Worm (Caenorhabditis elegans) whole organism, young adult: ENCODE results near the gene C05D12.5.

Source experiments
- B0019.2 ChIP-seq: fragments of 200-800 bp; sonication (Bioruptor generic); conservative IDR thresholded peaks from 2 replicates; pipeline ENCODE4 v1.3.6; 2022; ENCODE audit warnings: missing genetic modification reagents, missing genetic modification characterization, missing compliant biosample characterization
- C06A6.2 ChIP-seq: fragments of 200-800 bp; sonication (Bioruptor generic); conservative IDR thresholded peaks from 2 replicates; pipeline ENCODE4 v1.3.6; 2022; ENCODE audit warnings: missing genetic modification characterization, missing compliant biosample characterization
- C17E4.6 ChIP-seq: fragments of 200-800 bp; sonication (Bioruptor generic); IDR thresholded peaks from 2 replicates; pipeline ENCODE4 v1.3.6; 2022; ENCODE audit warnings: missing genetic modification reagents, missing genetic modification characterization, missing compliant biosample characterization
- F33H1.4 ChIP-seq: fragments of 200-800 bp; sonication (Bioruptor generic); IDR thresholded peaks from 2 replicates; pipeline ENCODE4 v1.3.6; 2022; ENCODE audit warnings: missing genetic modification reagents, missing genetic modification characterization, missing compliant biosample characterization
- F52B5.7 ChIP-seq: sonication (generic microtip); optimal IDR thresholded peaks from 2 replicates; lab custom pipeline; 2016; ENCODE audit warnings: mild to moderate bottlenecking, missing genetic modification characterization, missing compliant biosample characterization
- F55B11.4 ChIP-seq: sonication (generic microtip); optimal IDR thresholded peaks from 2 replicates; lab custom pipeline; 2016; ENCODE audit warnings: missing compliant biosample characterization, missing genetic modification characterization, borderline replicate concordance; ENCODE audit not compliant: insufficient read depth
- F57C9.4 ChIP-seq: sonication (generic microtip); optimal IDR thresholded peaks from 2 replicates; lab custom pipeline; 2017; ENCODE audit warnings: mild to moderate bottlenecking, missing genetic modification characterization, missing compliant biosample characterization
- K12H6.12 ChIP-seq: fragments of 200-800 bp; sonication (Bioruptor generic); optimal IDR thresholded peaks from 2 replicates; lab custom pipeline; 2018; ENCODE audit warnings: mild to moderate bottlenecking, missing genetic modification characterization, missing compliant biosample characterization
- ZK185.1 ChIP-seq: sonication (generic microtip); optimal IDR thresholded peaks from 2 replicates; lab custom pipeline; 2016; ENCODE audit warnings: mild to moderate bottlenecking, missing genetic modification characterization, missing compliant biosample characterization; ENCODE audit not compliant: poor library complexity, severe bottlenecking
- akir-1 ChIP-seq: fragments of 200-800 bp; sonication (Bioruptor generic); optimal IDR thresholded peaks from 2 replicates; lab custom pipeline; 2018; ENCODE audit warnings: mild to moderate bottlenecking, missing genetic modification characterization, moderate library complexity, missing compliant biosample characterization
- aptf-2 ChIP-seq: fragments of 200-800 bp; sonication (Bioruptor generic); conservative IDR thresholded peaks from 2 replicates; pipeline ENCODE4 v1.3.6; 2022; ENCODE audit warnings: missing genetic modification reagents, missing genetic modification characterization, missing compliant biosample characterization
- atf-7 ChIP-seq: sonication (generic microtip); optimal IDR thresholded peaks from 2 replicates; lab custom pipeline; 2017; ENCODE audit warnings: mild to moderate bottlenecking, missing genetic modification characterization, missing compliant biosample characterization
- ccch-3 ChIP-seq: fragments of 200-800 bp; sonication (Bioruptor generic); optimal IDR thresholded peaks from 2 replicates; lab custom pipeline; 2018; ENCODE audit warnings: mild to moderate bottlenecking, missing genetic modification characterization, missing compliant biosample characterization
- ceh-40 ChIP-seq: fragments of 200-800 bp; sonication (Bioruptor generic); IDR thresholded peaks from 2 replicates; pipeline ENCODE4 v1.3.6; 2022; ENCODE audit warnings: missing genetic modification characterization, missing compliant biosample characterization
- dox-1 ChIP-seq: fragments of 200-800 bp; sonication (Bioruptor generic); IDR thresholded peaks from 2 replicates; pipeline ENCODE4 v1.3.6; 2022; ENCODE audit warnings: missing genetic modification reagents, missing genetic modification characterization, missing compliant biosample characterization
- dpff-1 ChIP-seq: sonication (generic microtip); optimal IDR thresholded peaks from 2 replicates; lab custom pipeline; 2017; ENCODE audit warnings: mild to moderate bottlenecking, missing genetic modification characterization, missing compliant biosample characterization
- egl-18 ChIP-seq: fragments of 200-800 bp; sonication (Bioruptor generic); IDR thresholded peaks from 2 replicates; pipeline ENCODE4 v1.3.6; 2022; ENCODE audit warnings: missing genetic modification reagents, missing genetic modification characterization, missing compliant biosample characterization
- egrh-3 ChIP-seq: fragments of 200-800 bp; sonication (Bioruptor generic); IDR thresholded peaks from 2 replicates; pipeline ENCODE4 v1.3.6; 2022; ENCODE audit warnings: missing genetic modification reagents, missing genetic modification characterization, missing compliant biosample characterization
- ets-4 ChIP-seq: fragments of 200-800 bp; sonication (Bioruptor generic); optimal IDR thresholded peaks from 2 replicates; lab custom pipeline; 2018; ENCODE audit warnings: mild to moderate bottlenecking, missing genetic modification characterization, missing compliant biosample characterization
- fkh-3 ChIP-seq: sonication (generic microtip); optimal IDR thresholded peaks from 2 replicates; lab custom pipeline; 2016; ENCODE audit warnings: mild to moderate bottlenecking, missing genetic modification characterization, missing compliant biosample characterization
- hlh-26 ChIP-seq: fragments of 200-800 bp; sonication (Bioruptor generic); conservative IDR thresholded peaks from 2 replicates; pipeline ENCODE4 v1.3.6; 2022; ENCODE audit warnings: missing genetic modification reagents, missing genetic modification characterization, missing compliant biosample characterization
- hrde-1 ChIP-seq: sonication (generic microtip); optimal IDR thresholded peaks from 2 replicates; lab custom pipeline; 2016; ENCODE audit warnings: missing genetic modification characterization, mild to moderate bottlenecking, missing compliant biosample characterization, moderate library complexity, missing genotype, missing genetic modification reagents, borderline replicate concordance
- hsf-1 ChIP-seq: fragments of 200-800 bp; sonication (Bioruptor generic); IDR thresholded peaks from 2 replicates; pipeline ENCODE4 v1.3.6; 2022; ENCODE audit warnings: missing genetic modification reagents, missing genetic modification characterization, missing compliant biosample characterization
- let-526 ChIP-seq: fragments of 200-800 bp; sonication (Bioruptor generic); IDR thresholded peaks from 2 replicates; pipeline ENCODE4 v1.3.6; 2022; ENCODE audit warnings: missing genetic modification reagents, missing genetic modification characterization, missing compliant biosample characterization
- let-607 ChIP-seq, 2 experiments: fragments of 200-800 bp in 1 of 2; sonication (Bioruptor generic) in 1 of 2; sonication (generic microtip) in 1 of 2; optimal IDR thresholded peaks; 2 replicates each; lab custom pipeline; 2016 to 2018; ENCODE audit warnings: mild to moderate bottlenecking in 2 of 2, missing compliant biosample characterization in 2 of 2, missing genetic modification characterization in 2 of 2, moderate library complexity in 2 of 2, missing genotype in 1 of 2
- lin-35 ChIP-seq, 3 experiments: fragments of 150-350 bp in 2 of 3; sonication (generic microtip) in 1 of 3; optimal IDR thresholded peaks; 2 replicates each; lab custom pipeline; 2014 to 2018; ENCODE audit warnings: missing biosample characterization in 3 of 3, missing genetic modification characterization in 3 of 3, missing genetic modification reagents in 3 of 3
- lsy-27 ChIP-seq: sonication (generic microtip); optimal IDR thresholded peaks from 2 replicates; lab custom pipeline; 2017; ENCODE audit warnings: missing genetic modification characterization, mild to moderate bottlenecking, missing compliant biosample characterization, antibody characterized with exemption, missing genotype, borderline replicate concordance; ENCODE audit not compliant: insufficient read depth
- madf-10 ChIP-seq: sonication (generic microtip); optimal IDR thresholded peaks from 2 replicates; lab custom pipeline; 2016; ENCODE audit warnings: mild to moderate bottlenecking, missing genetic modification characterization, missing compliant biosample characterization
- madf-3 ChIP-seq: fragments of 200-800 bp; sonication (Bioruptor generic); IDR thresholded peaks from 2 replicates; pipeline ENCODE4 v1.3.6; 2022; ENCODE audit warnings: missing genetic modification reagents, missing genetic modification characterization, missing compliant biosample characterization
- madf-8 ChIP-seq: fragments of 200-800 bp; sonication (Bioruptor generic); conservative IDR thresholded peaks from 2 replicates; pipeline ENCODE4 v1.3.6; 2022; ENCODE audit warnings: missing genetic modification reagents, missing genetic modification characterization, missing compliant biosample characterization
- mel-28 ChIP-seq: sonication (generic microtip); optimal IDR thresholded peaks from 2 replicates; lab custom pipeline; 2016; ENCODE audit warnings: borderline replicate concordance, mild to moderate bottlenecking, missing genetic modification characterization, missing compliant biosample characterization
- nfyb-1 ChIP-seq: fragments of 200-800 bp; sonication (Bioruptor generic); IDR thresholded peaks from 2 replicates; pipeline ENCODE4 v1.3.6; 2022; ENCODE audit warnings: missing genetic modification reagents, missing genetic modification characterization, missing compliant biosample characterization
- nhr-80 ChIP-seq: sonication (generic microtip); optimal IDR thresholded peaks from 2 replicates; lab custom pipeline; 2016; ENCODE audit warnings: missing genetic modification characterization, missing compliant biosample characterization
- nhr-90 ChIP-seq: sonication (generic microtip); optimal IDR thresholded peaks from 2 replicates; lab custom pipeline; 2016; ENCODE audit warnings: missing genotype, mild to moderate bottlenecking, missing genetic modification characterization, missing compliant biosample characterization
- rcor-1 ChIP-seq: fragments of 200-800 bp; sonication (Bioruptor generic); IDR thresholded peaks from 2 replicates; pipeline ENCODE4 v1.3.6; 2022; ENCODE audit warnings: missing genetic modification reagents, missing genetic modification characterization, missing compliant biosample characterization
- sea-2 ChIP-seq: fragments of 200-800 bp; sonication (Bioruptor generic); IDR thresholded peaks from 2 replicates; pipeline ENCODE4 v1.3.6; 2022; ENCODE audit warnings: missing genetic modification characterization, missing compliant biosample characterization
- snpc-3.4 ChIP-seq: sonication (generic microtip); optimal IDR thresholded peaks from 2 replicates; lab custom pipeline; 2017; ENCODE audit warnings: missing genetic modification characterization, mild to moderate bottlenecking, missing compliant biosample characterization, antibody characterized with exemption, moderate library complexity, missing genotype, missing genetic modification reagents
- unc-130 ChIP-seq: sonication (generic microtip); optimal IDR thresholded peaks from 2 replicates; lab custom pipeline; 2016; ENCODE audit warnings: missing genetic modification reagents, missing genetic modification characterization, missing compliant biosample characterization
- unc-62 ChIP-seq: fragments of 150-350 bp; optimal IDR thresholded peaks from 2 replicates; lab custom pipeline; 2014; ENCODE audit warnings: missing biosample characterization, missing genetic modification reagents, missing genetic modification characterization
- zfh-2 ChIP-seq: fragments of 200-800 bp; sonication (Bioruptor generic); conservative IDR thresholded peaks from 2 replicates; pipeline ENCODE4 v1.3.6; 2022; ENCODE audit warnings: missing genetic modification reagents, missing genetic modification characterization, missing compliant biosample characterization
- ztf-22 ChIP-seq: fragments of 200-800 bp; sonication (Bioruptor generic); optimal IDR thresholded peaks from 2 replicates; lab custom pipeline; 2018; ENCODE audit warnings: mild to moderate bottlenecking, missing genetic modification characterization, moderate library complexity, missing compliant biosample characterization

The C05D12.5 gene

DNA sequence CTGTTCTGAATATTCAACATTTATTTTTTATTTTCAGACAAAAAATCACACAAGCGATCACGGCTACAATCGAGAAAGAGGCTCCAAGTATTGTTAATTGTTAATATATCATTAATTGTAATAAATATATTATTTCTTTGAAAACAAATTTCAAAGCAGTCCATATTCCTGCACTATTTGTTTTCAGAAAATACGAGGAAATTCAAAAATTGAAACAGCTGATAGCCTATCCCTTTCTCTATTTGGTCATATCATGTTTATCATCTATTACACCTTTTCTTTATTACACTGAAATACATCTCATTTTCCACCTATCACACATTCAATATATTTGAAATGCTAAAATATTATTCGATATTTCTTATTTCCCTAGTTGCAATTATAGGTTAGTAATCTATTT lies 10.9 kb downstream of the C05D12.5 start, which contains the start of gene W02B12.13:
TSS of gene W02B12.13 (plus strand) at position 301 of the 400 bp plus-strand sequence.
- no peak for TF ChIP-seq nhr-90
- TF ChIP-seq hsf-1 = no peak
- TF ChIP-seq snpc-3.4 (tag; lab: Kevin White, UChicago) = no peak
- no peak for TF ChIP-seq atf-7 (tag; lab: Kevin White, UChicago)
- no peak for TF ChIP-seq hlh-26
- TF ChIP-seq aptf-2 (GFP tag; lab: Robert Waterston, UW) = no peak
- no peak for TF ChIP-seq F57C9.4
- TF ChIP-seq ZK185.1 (tag; lab: Kevin White, UChicago) = no peak
- no peak for TF ChIP-seq K12H6.12 (tag; lab: Kevin White, UChicago)
- no peak for TF ChIP-seq let-607 (tag; optimal IDR thresholded peaks at IDR 0.05; lab: Kevin White, UChicago)
- TF ChIP-seq F52B5.7 (tag; lab: Kevin White, UChicago) = no peak
- TF ChIP-seq dpff-1 (tag; lab: Kevin White, UChicago) = no peak
- TF ChIP-seq C06A6.2 (GFP tag; lab: Robert Waterston, UW) = no peak
- no peak for TF ChIP-seq nfyb-1 (GFP tag; lab: Robert Waterston, UW)
- no peak for TF ChIP-seq akir-1 (GFP tag; lab: Kevin White, UChicago)
- TF ChIP-seq, all 124 proteins: peak for 0

DNA sequence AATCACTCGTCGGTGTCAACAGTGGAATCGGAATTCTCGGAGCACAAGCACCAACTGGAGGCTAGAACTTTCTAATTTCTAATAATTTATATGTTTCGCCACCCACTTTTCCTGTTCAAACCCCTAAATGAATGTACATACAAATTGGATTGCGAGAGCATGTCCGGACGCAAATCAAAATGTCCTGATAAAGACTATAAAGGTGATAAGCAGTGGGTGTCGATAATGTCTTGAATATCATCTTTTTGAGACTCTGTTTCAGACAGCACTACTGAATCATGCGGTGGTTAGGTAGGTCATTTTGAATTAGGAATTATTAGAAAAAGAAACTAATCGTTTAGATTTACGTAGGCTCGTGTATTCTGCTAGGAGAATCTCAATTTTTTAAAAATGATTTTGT lies 14.7 kb downstream of the C05D12.5 start, which contains the start of gene W02B12.1:
TSS of gene W02B12.1 (plus strand) at position 269 of the 400 bp plus-strand sequence.
- TF ChIP-seq egl-18 (GFP tag; lab: Robert Waterston, UW) (no peak), nhr-80 (tag; lab: Kevin White, UChicago) (peak; percentile 73), F52B5.7 (tag; lab: Kevin White, UChicago) (no peak)

DNA sequence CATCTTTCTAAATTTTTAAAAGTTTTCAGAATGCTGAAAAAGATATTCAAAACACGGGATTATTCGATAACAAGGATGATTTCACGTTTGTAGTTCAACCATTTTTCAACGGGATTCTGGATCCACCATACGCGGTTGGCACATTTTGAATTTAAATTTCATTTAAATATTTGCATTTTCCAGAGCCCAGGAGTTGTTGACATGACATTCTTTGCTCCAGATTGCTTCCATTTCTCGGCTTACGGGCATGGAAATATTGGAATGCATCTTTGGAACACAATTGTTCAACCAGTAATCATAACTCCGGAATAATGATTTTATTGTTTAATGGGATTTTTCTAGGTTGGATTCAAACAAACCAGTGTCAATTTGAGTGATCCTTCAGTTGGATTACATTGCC lies 16.8 kb downstream of the C05D12.5 start:
- peak in 1 of 3 experiments; percentile 3 for TF ChIP-seq lin-35 (GFP tag; optimal IDR thresholded peaks at IDR 0.05; lab: Kevin White, UChicago)
- no peak for TF ChIP-seq C17E4.6 (GFP tag; lab: Robert Waterston, UW)
- no peak for TF ChIP-seq ceh-40
- TF ChIP-seq snpc-3.4 (tag; lab: Kevin White, UChicago) = no peak
- TF ChIP-seq, all 124 proteins: peak for 1

DNA sequence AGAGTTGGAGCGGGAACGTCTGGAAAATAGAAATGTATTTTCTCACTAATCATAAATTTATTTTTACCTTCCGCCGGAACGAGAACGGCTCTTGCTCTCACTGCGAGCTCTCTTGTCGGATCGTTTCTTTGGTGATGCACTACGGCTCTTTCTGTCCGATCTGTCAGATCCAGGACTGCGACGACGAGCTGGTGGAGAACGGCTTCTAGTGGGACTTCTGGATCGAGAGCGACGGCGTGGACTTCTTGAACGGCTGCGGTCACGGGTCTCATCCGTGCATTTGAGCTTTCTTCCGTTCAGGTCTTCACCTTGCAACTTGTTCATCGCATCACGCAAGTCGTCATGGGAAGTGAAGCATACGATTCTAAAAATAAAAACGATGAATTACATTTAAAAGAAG lies 17.7 kb downstream of the C05D12.5 start:
- TF ChIP-seq fkh-3 (tag; lab: Kevin White, UChicago) (peak; percentile 2), F52B5.7 (tag; lab: Kevin White, UChicago) (no peak), egrh-3 (peak; percentile 28; the same call in 1 of the 2 replicates), F55B11.4 (tag; lab: Kevin White, UChicago) (no peak), zfh-2 (GFP tag; lab: Robert Waterston, UW) (peak; percentile 78)

DNA sequence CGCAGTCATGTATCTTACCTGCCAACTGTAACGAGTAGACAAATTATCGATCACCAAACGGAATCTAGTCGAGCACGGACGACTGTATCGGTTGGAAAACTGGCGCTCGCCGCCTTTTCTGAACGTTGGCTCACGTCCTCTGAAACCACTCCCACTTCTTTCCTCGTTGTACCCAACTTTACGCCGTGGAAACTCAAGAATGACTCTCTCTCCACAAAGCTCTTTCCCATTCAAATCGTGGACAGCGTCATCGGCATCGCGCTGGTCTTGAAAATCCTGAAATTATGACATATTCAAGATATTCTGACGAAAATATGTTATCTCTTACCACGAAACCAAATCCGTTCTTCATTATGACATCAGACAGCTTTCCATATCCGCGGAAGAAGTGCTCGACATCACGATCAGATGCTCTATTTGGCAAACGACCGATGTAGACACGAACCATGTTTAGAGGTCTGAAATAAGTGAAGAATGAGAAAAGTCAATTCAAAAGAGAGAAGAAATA lies 18.5 kb downstream of the C05D12.5 start, which contains the start of gene rsp-2:
TSS of gene rsp-2 (minus strand) at position 458 of the 508 bp plus-strand sequence.
- no peak for TF ChIP-seq unc-130 (GFP tag; lab: Kevin White, UChicago)
- no peak for TF ChIP-seq madf-3 (GFP tag; lab: Robert Waterston, UW)
- TF ChIP-seq lsy-27 (tag; lab: Kevin White, UChicago) = no peak
- no peak for TF ChIP-seq rcor-1 (GFP tag; lab: Robert Waterston, UW)
- no peak for TF ChIP-seq sea-2 (GFP tag; lab: Robert Waterston, UW)
- no peak for TF ChIP-seq madf-10 (tag; lab: Kevin White, UChicago)
- no peak for TF ChIP-seq let-526 (GFP tag; lab: Robert Waterston, UW)
- no peak for TF ChIP-seq ztf-22 (GFP tag; lab: Kevin White, UChicago)
- no peak for TF ChIP-seq mel-28
- no peak for TF ChIP-seq ccch-3 (GFP tag; lab: Kevin White, UChicago)
- no peak for TF ChIP-seq madf-8
- TF ChIP-seq unc-62 (GFP tag; lab: Kevin White, UChicago) = no peak
- no peak for TF ChIP-seq ets-4 (GFP tag; lab: Kevin White, UChicago)
- no peak for TF ChIP-seq B0019.2
- no peak for TF ChIP-seq dox-1 (GFP tag; lab: Robert Waterston, UW)
- no peak for TF ChIP-seq F33H1.4
- no peak for TF ChIP-seq hrde-1
- no peak for TF ChIP-seq let-607 (tag; optimal IDR thresholded peaks at IDR 0.05; lab: Kevin White, UChicago)
